Worm (Caenorhabditis elegans) whole organism, mixed stage, embryonic: ENCODE data around the gene aipl-1.

Experiments
- M03D4.4 ChIP-seq: sonication (generic microtip); optimal IDR thresholded peaks from 2 replicates; lab custom pipeline; 2017; ENCODE audit warnings: mild to moderate bottlenecking, missing genetic modification characterization, missing compliant biosample characterization
- bed-3 ChIP-seq: fragments of 200-800 bp; sonication (Bioruptor generic); optimal IDR thresholded peaks from 3 replicates; lab custom pipeline; 2018; ENCODE audit warnings: mild to moderate bottlenecking, missing genetic modification characterization, moderate library complexity, missing compliant biosample characterization
- blmp-1 ChIP-seq: fragments of 150-350 bp; optimal IDR thresholded peaks from 2 replicates; lab custom pipeline; 2014; ENCODE audit warnings: missing biosample characterization, missing genetic modification characterization
- ceh-39 ChIP-seq: fragments of 150-350 bp; optimal IDR thresholded peaks from 2 replicates; lab custom pipeline; 2014; ENCODE audit warnings: missing biosample characterization, missing genetic modification characterization
- ceh-43 ChIP-seq: fragments of 200-800 bp; sonication (Bioruptor generic); optimal IDR thresholded peaks from 2 replicates; lab custom pipeline; 2018; ENCODE audit warnings: mild to moderate bottlenecking, missing genetic modification characterization, moderate library complexity, missing compliant biosample characterization
- ceh-83 ChIP-seq: fragments of 200-800 bp; sonication (Bioruptor generic); optimal IDR thresholded peaks from 2 replicates; lab custom pipeline; 2018; ENCODE audit warnings: mild to moderate bottlenecking, missing genetic modification characterization, missing compliant biosample characterization
- ces-1 ChIP-seq: fragments of 150-350 bp; optimal IDR thresholded peaks from 2 replicates; lab custom pipeline; 2014; ENCODE audit warnings: missing biosample characterization, missing genetic modification reagents, missing genetic modification characterization
- cnd-1 ChIP-seq: fragments of 200-800 bp; sonication (Bioruptor generic); optimal IDR thresholded peaks from 2 replicates; lab custom pipeline; 2018; ENCODE audit warnings: mild to moderate bottlenecking, missing genetic modification characterization, missing compliant biosample characterization
- drap-1 ChIP-seq: fragments of 200-800 bp; sonication (Bioruptor generic); optimal IDR thresholded peaks from 3 replicates; lab custom pipeline; 2018; ENCODE audit warnings: mild to moderate bottlenecking, missing genetic modification characterization, missing compliant biosample characterization
- elt-3 ChIP-seq: fragments of 150-350 bp; optimal IDR thresholded peaks from 2 replicates; lab custom pipeline; 2014; ENCODE audit warnings: missing biosample characterization, missing genetic modification characterization
- flh-1 ChIP-seq: fragments of 200-800 bp; sonication (Bioruptor generic); optimal IDR thresholded peaks from 2 replicates; lab custom pipeline; 2018; ENCODE audit warnings: mild to moderate bottlenecking, missing genetic modification characterization, moderate library complexity, missing compliant biosample characterization
- ham-2 ChIP-seq: fragments of 200-800 bp; sonication (Bioruptor generic); optimal IDR thresholded peaks from 2 replicates; lab custom pipeline; 2018; ENCODE audit warnings: mild to moderate bottlenecking, missing genetic modification characterization, missing compliant biosample characterization
- hlh-1 ChIP-seq: fragments of 150-350 bp; optimal IDR thresholded peaks from 2 replicates; lab custom pipeline; 2014; ENCODE audit warnings: missing biosample characterization, missing genetic modification reagents, missing genetic modification characterization
- lin-13 ChIP-seq: fragments of 150-350 bp; optimal IDR thresholded peaks from 2 replicates; lab custom pipeline; 2014; ENCODE audit warnings: missing biosample characterization, missing genetic modification characterization
- lin-32 ChIP-seq: fragments of 200-800 bp; sonication (Bioruptor generic); optimal IDR thresholded peaks from 2 replicates; lab custom pipeline; 2018; ENCODE audit warnings: mild to moderate bottlenecking, missing genetic modification characterization, missing compliant biosample characterization
- lsy-2 ChIP-seq: fragments of 150-350 bp; optimal IDR thresholded peaks from 2 replicates; lab custom pipeline; 2014; ENCODE audit warnings: missing biosample characterization, missing genetic modification characterization
- mab-5 ChIP-seq: fragments of 150-350 bp; optimal IDR thresholded peaks from 2 replicates; lab custom pipeline; 2014; ENCODE audit warnings: missing biosample characterization, missing genetic modification characterization
- mep-1 ChIP-seq: fragments of 150-350 bp; optimal IDR thresholded peaks from 2 replicates; lab custom pipeline; 2017; ENCODE audit warnings: missing biosample characterization, missing genetic modification reagents, missing genetic modification characterization, inconsistent platforms
- mls-2 ChIP-seq: sonication (generic microtip); optimal IDR thresholded peaks from 2 replicates; lab custom pipeline; 2016; ENCODE audit warnings: mild to moderate bottlenecking, missing genetic modification characterization, moderate library complexity, missing compliant biosample characterization
- nhr-12 ChIP-seq: fragments of 150-350 bp; optimal IDR thresholded peaks from 2 replicates; lab custom pipeline; 2014; ENCODE audit warnings: missing biosample characterization, missing genetic modification characterization
- nhr-2 ChIP-seq: fragments of 150-350 bp; optimal IDR thresholded peaks from 2 replicates; lab custom pipeline; 2014; ENCODE audit warnings: missing biosample characterization, missing genetic modification characterization
- nhr-237 ChIP-seq: fragments of 150-350 bp; optimal IDR thresholded peaks from 2 replicates; lab custom pipeline; 2014; ENCODE audit warnings: missing biosample characterization, missing genetic modification characterization
- nhr-28 ChIP-seq: fragments of 150-350 bp; optimal IDR thresholded peaks from 2 replicates; lab custom pipeline; 2014; ENCODE audit warnings: missing biosample characterization, missing genetic modification characterization
- nhr-76 ChIP-seq: sonication (generic microtip); optimal IDR thresholded peaks from 2 replicates; lab custom pipeline; 2017; ENCODE audit warnings: missing biosample characterization, missing genetic modification characterization
- pha-4 ChIP-seq: fragments of 150-350 bp; optimal IDR thresholded peaks from 2 replicates; lab custom pipeline; 2018; ENCODE audit warnings: missing biosample characterization, missing genetic modification reagents, missing genetic modification characterization
- sem-2 ChIP-seq: fragments of 200-800 bp; sonication (Bioruptor generic); optimal IDR thresholded peaks from 2 replicates; lab custom pipeline; 2018; ENCODE audit warnings: mild to moderate bottlenecking, missing genetic modification characterization, missing compliant biosample characterization
- snpc-4 ChIP-seq: fragments of 150-350 bp; optimal IDR thresholded peaks from 2 replicates; lab custom pipeline; 2014; ENCODE audit warnings: missing biosample characterization, missing genetic modification characterization
- sptf-1 ChIP-seq: sonication (generic microtip); optimal IDR thresholded peaks from 2 replicates; lab custom pipeline; 2017; ENCODE audit warnings: mild to moderate bottlenecking, missing genetic modification characterization, moderate library complexity, missing compliant biosample characterization
- tbx-8 ChIP-seq: fragments of 200-800 bp; sonication (Bioruptor generic); optimal IDR thresholded peaks from 2 replicates; lab custom pipeline; 2018; ENCODE audit warnings: mild to moderate bottlenecking, missing genetic modification characterization, moderate library complexity, missing compliant biosample characterization
- unc-120 ChIP-seq: sonication (generic microtip); optimal IDR thresholded peaks from 2 replicates; lab custom pipeline; 2017; ENCODE audit warnings: missing genetic modification characterization, missing compliant biosample characterization; ENCODE audit not compliant: poor library complexity, severe bottlenecking
- unc-39 ChIP-seq: fragments of 150-350 bp; optimal IDR thresholded peaks from 2 replicates; lab custom pipeline; 2014; ENCODE audit warnings: missing biosample characterization, missing genetic modification characterization
- unc-62 ChIP-seq: fragments of 150-350 bp; optimal IDR thresholded peaks from 2 replicates; lab custom pipeline; 2014; ENCODE audit warnings: missing biosample characterization, missing genetic modification reagents, missing genetic modification characterization
- ztf-11 ChIP-seq: fragments of 150-350 bp; optimal IDR thresholded peaks from 2 replicates; lab custom pipeline; 2014; ENCODE audit warnings: missing biosample characterization, missing genetic modification characterization

aipl-1 gene

DNA sequence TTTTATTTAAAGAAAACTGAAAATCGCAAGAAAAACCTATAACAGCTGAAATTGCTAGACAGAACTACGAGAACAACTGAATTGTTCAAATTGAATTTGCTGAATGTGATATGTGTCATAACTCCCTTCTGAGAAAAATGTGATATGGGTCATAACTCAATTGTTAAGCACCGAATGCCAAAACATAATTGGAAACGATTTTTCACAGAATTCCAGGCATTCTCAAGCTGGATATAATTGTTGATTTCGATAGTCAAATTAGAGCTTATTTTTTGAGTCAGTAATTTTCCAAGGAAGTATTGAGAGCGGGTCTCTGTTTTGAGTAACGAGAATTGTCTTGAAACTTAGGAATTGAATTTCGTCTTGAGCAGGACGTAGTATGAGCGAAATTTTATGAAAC, 45.3 kb upstream of the aipl-1 start:
- no peak for TF ChIP-seq nhr-237 (tag; lab: Kevin White, UChicago)
- no peak for TF ChIP-seq lin-32 (GFP tag; lab: Kevin White, UChicago)
- TF ChIP-seq mep-1, result no peak
- no peak for TF ChIP-seq snpc-4 (tag; lab: Kevin White, UChicago)
- TF ChIP-seq sptf-1 (tag; lab: Kevin White, UChicago), result no peak
- TF ChIP-seq tbx-8 (GFP tag; lab: Kevin White, UChicago), result no peak
- TF ChIP-seq ces-1 (GFP tag; lab: Kevin White, UChicago), result no peak
- no peak for TF ChIP-seq lin-13 (tag; lab: Kevin White, UChicago)
- no peak for TF ChIP-seq pha-4 (tag; lab: Kevin White, UChicago)
- no peak for TF ChIP-seq ceh-39 (tag; lab: Kevin White, UChicago)
- no peak for TF ChIP-seq sem-2
- TF ChIP-seq lsy-2 (tag; lab: Kevin White, UChicago), result no peak
- no peak for TF ChIP-seq ztf-11 (tag; lab: Kevin White, UChicago)
- TF ChIP-seq nhr-12 (tag; lab: Kevin White, UChicago), result no peak
- no peak for TF ChIP-seq M03D4.4 (tag; lab: Kevin White, UChicago)

DNA sequence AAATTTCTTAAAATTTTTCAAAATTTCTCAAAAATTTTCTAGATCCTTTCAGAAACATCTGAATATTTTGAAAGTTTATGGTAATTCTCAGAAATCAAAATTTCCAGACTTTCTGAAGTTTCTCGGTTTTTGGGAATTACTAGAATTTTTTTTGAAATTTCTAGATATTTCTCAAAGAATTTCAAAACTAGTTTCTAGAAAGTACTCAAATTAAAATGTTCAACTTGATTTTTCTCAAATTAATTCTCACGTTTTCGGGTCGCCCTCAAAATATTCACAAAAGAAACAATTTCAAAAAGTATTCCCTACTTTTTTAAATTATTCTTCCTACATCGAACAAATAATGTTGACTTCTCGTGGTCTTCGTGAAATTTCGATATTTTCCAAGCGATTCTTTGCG, 43.2 kb upstream of the aipl-1 start, which contains the start of gene T09F5.10:
Gene T09F5.10, plus strand, starts transcription at position 301 of the 400 bp plus-strand sequence.
- no peak for TF ChIP-seq ztf-11 (tag; lab: Kevin White, UChicago)
- TF ChIP-seq mls-2 (tag; lab: Kevin White, UChicago), result no peak
- TF ChIP-seq unc-62 (GFP tag; lab: Kevin White, UChicago), result no peak
- TF ChIP-seq blmp-1, result no peak
- no peak for TF ChIP-seq nhr-76 (tag; lab: Kevin White, UChicago)
- TF ChIP-seq mab-5 (tag; lab: Kevin White, UChicago), result no peak
- no peak for TF ChIP-seq ceh-83 (GFP tag; lab: Kevin White, UChicago)
- TF ChIP-seq ces-1 (GFP tag; lab: Kevin White, UChicago), result no peak
- no peak for TF ChIP-seq unc-39 (tag; lab: Kevin White, UChicago)
- no peak for TF ChIP-seq hlh-1
- TF ChIP-seq nhr-2, result no peak
- TF ChIP-seq cnd-1 (tag; lab: Kevin White, UChicago), result no peak
- no peak for TF ChIP-seq ceh-43 (GFP tag; lab: Kevin White, UChicago)

DNA sequence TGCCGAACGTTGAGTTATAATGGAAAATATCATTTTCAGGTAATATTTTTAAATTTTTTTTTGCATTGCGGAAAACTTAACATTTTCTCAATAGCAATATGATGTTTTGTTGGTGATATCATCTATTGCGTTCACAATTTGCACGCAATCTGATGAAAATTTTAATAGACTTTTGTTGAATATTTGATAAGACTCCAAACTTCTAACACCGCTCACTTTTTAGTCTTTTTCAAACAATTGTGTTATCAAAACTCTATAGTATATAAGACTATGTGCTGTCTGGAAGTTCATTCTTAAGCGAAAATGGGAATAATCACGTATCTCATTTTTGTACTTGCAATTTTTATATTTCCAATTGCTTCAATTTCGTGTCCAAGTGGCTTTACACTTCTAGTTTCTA, 38.9 kb upstream of the aipl-1 start, which contains the start of gene clec-47:
Gene clec-47, plus strand, starts transcription at position 301 of the 400 bp plus-strand sequence.
- no peak for TF ChIP-seq nhr-2

DNA sequence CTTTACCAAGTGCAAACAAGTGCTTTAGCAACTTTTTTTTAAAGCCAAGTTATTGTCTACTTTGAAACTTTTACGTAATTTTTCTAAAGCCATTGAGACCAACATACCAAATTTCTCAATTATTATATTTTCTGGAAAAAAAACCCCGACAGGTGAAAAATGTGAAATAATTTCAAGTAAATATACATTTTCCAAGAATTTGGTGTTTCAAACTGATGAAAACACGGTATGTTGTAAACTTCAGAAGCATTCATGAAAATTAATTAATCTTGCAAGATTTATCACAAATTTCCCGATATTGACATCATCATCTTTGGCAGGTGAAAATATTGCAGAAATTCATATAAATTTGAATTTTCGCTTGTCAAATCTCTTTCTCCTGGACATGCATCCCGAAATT, 26.1 kb upstream of the aipl-1 start, which contains the start of gene srz-11:
Gene srz-11, plus strand, starts transcription at position 386 of the 400 bp plus-strand sequence.
- no peak for TF ChIP-seq lin-13 (tag; lab: Kevin White, UChicago)
- TF ChIP-seq bed-3 (GFP tag; lab: Kevin White, UChicago), result no peak
- no peak for TF ChIP-seq drap-1 (GFP tag; lab: Kevin White, UChicago)
- no peak for TF ChIP-seq ces-1 (GFP tag; lab: Kevin White, UChicago)
- no peak for TF ChIP-seq snpc-4 (tag; lab: Kevin White, UChicago)
- TF ChIP-seq sptf-1 (tag; lab: Kevin White, UChicago), result no peak
- TF ChIP-seq nhr-2, result no peak
- no peak for TF ChIP-seq unc-120
- TF ChIP-seq flh-1 (GFP tag; lab: Kevin White, UChicago), result no peak
- TF ChIP-seq ham-2 (GFP tag; lab: Kevin White, UChicago), result no peak
- TF ChIP-seq ztf-11 (tag; lab: Kevin White, UChicago), result no peak
- TF ChIP-seq, all 35 proteins: peak for 0

DNA sequence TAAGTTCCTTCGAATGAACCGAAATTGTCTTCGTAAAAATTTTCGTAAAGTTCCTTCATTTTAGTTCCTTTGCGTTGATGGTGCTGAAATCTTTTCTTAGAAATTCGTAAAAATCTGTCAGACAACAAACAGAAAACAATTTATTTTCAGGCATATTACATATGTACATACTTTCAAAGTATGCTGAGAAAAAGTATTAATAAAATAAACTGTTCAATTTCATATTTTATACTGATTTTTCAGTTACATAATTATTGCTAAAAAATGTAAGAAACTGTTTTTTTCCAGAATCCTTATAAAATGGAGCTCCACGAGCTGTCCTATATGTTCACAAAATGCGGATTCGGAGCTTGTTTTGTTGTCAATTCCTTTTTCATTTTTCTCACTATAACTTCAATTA, 22.1 kb upstream of the aipl-1 start, which contains the start of gene str-45:
Gene str-45, plus strand, starts transcription at position 301 of the 400 bp plus-strand sequence.
- TF ChIP-seq mep-1 (no peak), unc-39 (tag; lab: Kevin White, UChicago) (no peak), ceh-39 (tag; lab: Kevin White, UChicago) (no peak), snpc-4 (tag; lab: Kevin White, UChicago) (no peak), mls-2 (tag; lab: Kevin White, UChicago) (no peak), nhr-2 (no peak), tbx-8 (GFP tag; lab: Kevin White, UChicago) (no peak), unc-120 (no peak), pha-4 (tag; lab: Kevin White, UChicago) (no peak), elt-3 (tag; lab: Kevin White, UChicago) (no peak), nhr-28 (tag; lab: Kevin White, UChicago) (no peak), lsy-2 (tag; lab: Kevin White, UChicago) (no peak), nhr-76 (tag; lab: Kevin White, UChicago) (no peak), drap-1 (GFP tag; lab: Kevin White, UChicago) (no peak), M03D4.4 (tag; lab: Kevin White, UChicago) (no peak), mab-5 (tag; lab: Kevin White, UChicago) (no peak), blmp-1 (no peak), lin-32 (GFP tag; lab: Kevin White, UChicago) (no peak), ham-2 (GFP tag; lab: Kevin White, UChicago) (no peak), flh-1 (GFP tag; lab: Kevin White, UChicago) (no peak)
